Fruit fly (Drosophila melanogaster): ENCODE data around the gene Cyp4ac2.

dm6 chr2L:5254105-5254711 lies 12.0 kb upstream of the Cyp4ac2 start:
- TF ChIP-seq CG7101 (tag; optimal IDR thresholded peaks at IDR 0.05): no peak
- TF ChIP-seq CG14711 (tag; optimal IDR thresholded peaks at IDR 0.05): no peak

All from whole organism, adult.